Fruit fly (Drosophila melanogaster): Measurements from ENCODE around the gene CG13040.

The CG13040 gene

DNA sequence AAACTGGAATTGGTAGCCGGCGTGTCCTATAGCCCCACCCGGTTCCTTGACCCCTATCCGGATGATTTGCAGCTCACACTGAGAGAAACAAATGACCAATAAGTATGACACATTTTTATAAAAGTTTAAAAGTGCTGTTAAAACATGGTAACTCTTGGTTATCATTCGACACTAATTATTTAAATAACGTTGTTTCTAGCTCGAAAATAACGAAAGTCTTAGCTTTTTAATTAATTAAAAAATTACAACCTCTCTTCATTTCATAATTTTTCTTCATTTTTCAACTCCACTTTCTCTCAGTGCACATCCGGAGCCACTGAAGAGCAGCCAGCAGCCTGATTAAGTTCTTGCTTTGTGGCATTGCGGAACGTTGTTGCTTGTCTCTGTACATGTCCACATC lies 37.6 kb upstream of the CG13040 start (continued):
- TF ChIP-seq achi (GFP tag; optimal IDR thresholded peaks at IDR 0.05) (peak; percentile 86), Smox (GFP tag; optimal IDR thresholded peaks at IDR 0.05) (peak; percentile 85), Hr39 (GFP tag; optimal IDR thresholded peaks at IDR 0.05) (peak; percentile 75), CG8119 (GFP tag; IDR thresholded peaks at IDR 0.05) (peak; percentile 81), CG11762 (GFP tag; optimal IDR thresholded peaks at IDR 0.05; ENCODE audit: insufficient read depth) (peak; percentile 84), CG8319 (GFP tag; optimal IDR thresholded peaks at IDR 0.05) (peak; percentile 83), CG6276 (GFP tag; optimal IDR thresholded peaks at IDR 0.05) (peak; percentile 31), ss (GFP tag; optimal IDR thresholded peaks at IDR 0.05) (peak; percentile 91 to 94), dac (GFP tag; optimal IDR thresholded peaks at IDR 0.05) (no peak), Gug (GFP tag; IDR thresholded peaks at IDR 0.05) (no peak), CG15336 (GFP tag; IDR thresholded peaks at IDR 0.05) (peak; percentile 69), CG3032 (tag; optimal IDR thresholded peaks at IDR 0.05) (peak; percentile 93), OdsH (GFP tag; optimal IDR thresholded peaks at IDR 0.05) (peak; percentile 87), spab (GFP tag; optimal IDR thresholded peaks at IDR 0.05) (peak; percentile 88), Sox14 (GFP tag; optimal IDR thresholded peaks at IDR 0.05) (peak; percentile 87), Eip93F (GFP tag; optimal IDR thresholded peaks at IDR 0.05) (peak; percentile 17), CG9139 (GFP tag; optimal IDR thresholded peaks at IDR 0.05) (peak; percentile 81), Sox15 (GFP tag; optimal IDR thresholded peaks at IDR 0.05) (peak; percentile 65), topi (GFP tag; optimal IDR thresholded peaks at IDR 0.05) (peak; percentile 91), eg (GFP tag; IDR thresholded peaks at IDR 0.05) (no peak), Hr38 (GFP tag; optimal IDR thresholded peaks at IDR 0.05) (no peak), acj6 (GFP tag; optimal IDR thresholded peaks at IDR 0.05) (peak; percentile 88), CG1621 (tag; optimal IDR thresholded peaks at IDR 0.05) (peak; percentile 84), Hr4 (GFP tag; optimal IDR thresholded peaks at IDR 0.05) (peak; percentile 44), salr (GFP tag; optimal IDR thresholded peaks at IDR 0.05) (peak; percentile 75), pdm3 (GFP tag; optimal IDR thresholded peaks at IDR 0.05) (peak; percentile 85), dsx (GFP tag; optimal IDR thresholded peaks at IDR 0.05; ENCODE audit: poor library complexity, severe bottlenecking) (peak; percentile 90), Lpt (GFP tag; optimal IDR thresholded peaks at IDR 0.05) (peak; percentile 66), CG8632 (GFP tag; optimal IDR thresholded peaks at IDR 0.05) (peak; percentile 90), fd85E (GFP tag; optimal IDR thresholded peaks at IDR 0.05) (peak; percentile 63), lz (GFP tag; optimal IDR thresholded peaks at IDR 0.05) (peak; percentile 83), Met (GFP tag; optimal IDR thresholded peaks at IDR 0.05) (peak; percentile 85), fd59A (GFP tag; optimal IDR thresholded peaks at IDR 0.05) (peak; percentile 87), Eip75B (GFP tag; optimal IDR thresholded peaks at IDR 0.05) (peak; percentile 93), CG34406 (GFP tag; optimal IDR thresholded peaks at IDR 0.05) (peak; percentile 89), CG4318 (GFP tag; optimal IDR thresholded peaks at IDR 0.05) (peak; percentile 39)

DNA sequence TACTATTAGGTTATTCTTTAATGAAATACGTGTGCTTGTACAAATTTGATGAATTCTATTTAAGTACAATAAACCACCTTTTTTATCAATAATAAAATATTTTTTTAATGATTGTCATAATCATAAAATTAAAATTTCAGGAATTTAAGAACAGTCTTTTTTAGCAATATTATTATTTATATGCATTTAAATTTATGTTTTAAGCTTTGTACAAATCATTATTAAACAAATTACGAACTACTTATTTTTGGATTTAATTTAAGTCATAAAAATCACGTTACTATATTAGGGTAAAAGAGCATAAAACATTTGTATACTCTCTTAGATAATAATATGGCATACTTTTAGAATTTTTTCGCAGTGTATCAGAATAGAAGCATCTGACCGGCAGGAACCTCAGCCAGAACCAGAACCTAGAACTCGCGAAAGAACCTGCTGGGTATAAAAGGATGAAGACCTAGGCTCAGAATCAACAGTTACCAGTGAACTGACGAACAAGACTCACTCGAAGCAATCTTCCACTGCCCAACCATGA lies 35.6 kb upstream of the CG13040 start, which contains the start of gene Cpr72Ea:
Gene Cpr72Ea (plus strand): TSS at position 485 of the 535 bp plus-strand sequence.
- TF ChIP-seq CG6276 (GFP tag; optimal IDR thresholded peaks at IDR 0.05) (no peak), CG6792 (GFP tag; optimal IDR thresholded peaks at IDR 0.05) (no peak), cyc (GFP tag; optimal IDR thresholded peaks at IDR 0.05) (no peak), CG11902 (GFP tag; optimal IDR thresholded peaks at IDR 0.05) (no peak), lz (GFP tag; optimal IDR thresholded peaks at IDR 0.05) (no peak), Met (GFP tag; optimal IDR thresholded peaks at IDR 0.05) (no peak), CG10669 (GFP tag; optimal IDR thresholded peaks at IDR 0.05) (no peak), CG9139 (GFP tag; optimal IDR thresholded peaks at IDR 0.05) (no peak), CG6808 (GFP tag; optimal IDR thresholded peaks at IDR 0.05) (peak; percentile 52), CG6854 (GFP tag; optimal IDR thresholded peaks at IDR 0.05) (no peak), spab (GFP tag; optimal IDR thresholded peaks at IDR 0.05) (peak; percentile 27), Smox (GFP tag; optimal IDR thresholded peaks at IDR 0.05) (no peak), dsx (GFP tag; optimal IDR thresholded peaks at IDR 0.05; ENCODE audit: poor library complexity, severe bottlenecking) (peak; percentile 46), CG3032 (tag; optimal IDR thresholded peaks at IDR 0.05) (peak; percentile 66), Eip78C (GFP tag) (peak; percentile 31), ss (GFP tag; optimal IDR thresholded peaks at IDR 0.05) (peak; percentile 4 to 36), CG10631 (GFP tag; optimal IDR thresholded peaks at IDR 0.05) (peak; percentile 6), net (GFP tag; optimal IDR thresholded peaks at IDR 0.05) (no peak), CG11294 (GFP tag; IDR thresholded peaks at IDR 0.05) (no peak), fd59A (GFP tag; optimal IDR thresholded peaks at IDR 0.05) (peak; percentile 14), Ets96B (tag; optimal IDR thresholded peaks at IDR 0.05) (peak; percentile 37), fkh (GFP tag; optimal IDR thresholded peaks at IDR 0.05) (no peak), fd85E (GFP tag; optimal IDR thresholded peaks at IDR 0.05) (no peak)
